Worm (Caenorhabditis elegans) whole organism, L4 larva: ENCODE measurements around the gene R13D11.4.

Source experiments
- duxl-1 ChIP-seq: sonication (generic microtip); optimal IDR thresholded peaks from 2 replicates; lab custom pipeline; 2016; ENCODE audit warnings: mild to moderate bottlenecking, missing genetic modification characterization, moderate library complexity, missing compliant biosample characterization; ENCODE audit not compliant: poor library complexity
- mxl-2 ChIP-seq: fragments of 200-800 bp; sonication (Bioruptor generic); conservative IDR thresholded peaks from 2 replicates; pipeline ENCODE4 v1.3.6; 2022; ENCODE audit warnings: missing genetic modification reagents, missing genetic modification characterization, missing compliant biosample characterization
- nhr-28 ChIP-seq: fragments of 150-350 bp; optimal IDR thresholded peaks from 2 replicates; lab custom pipeline; 2014; ENCODE audit warnings: missing biosample characterization, missing genetic modification characterization
- ztf-11 ChIP-seq: fragments of 150-350 bp; optimal IDR thresholded peaks from 2 replicates; lab custom pipeline; 2014; ENCODE audit warnings: missing biosample characterization, missing genetic modification characterization

DNA sequence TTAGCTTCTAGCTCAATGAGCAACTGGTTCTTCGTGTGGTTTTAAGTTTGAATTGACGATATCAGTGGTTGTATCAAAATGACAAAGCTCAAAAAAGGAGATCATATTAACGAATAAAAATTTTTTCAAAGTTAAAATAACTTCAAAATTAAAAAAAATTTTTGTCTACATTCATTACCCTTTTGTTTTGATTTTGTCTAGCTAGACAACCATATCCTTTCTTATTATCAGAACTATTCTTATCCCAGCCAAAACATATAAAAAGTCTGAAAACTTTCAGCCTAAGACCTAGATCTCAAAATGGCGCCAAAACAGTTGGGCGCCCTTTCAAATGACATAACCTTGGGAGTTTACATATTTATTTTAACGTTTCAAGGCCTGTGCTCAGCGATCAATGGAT is 6.6 kb downstream of the R13D11.4 start, which contains the start of gene R13D11.1:
- TF ChIP-seq duxl-1 (tag; lab: Kevin White, UChicago) (no peak), ztf-11 (tag; lab: Kevin White, UChicago) (no peak), mxl-2 (GFP tag; lab: Robert Waterston, UW) (no peak), nhr-28 (no peak)
